Fruit fly (Drosophila melanogaster) whole organism, embryonic: ENCODE data around the gene CG4025.

ENCODE experiments used
- BEAF-32 ChIP-seq: fragments of 200-800 bp; sonication (Bioruptor generic); optimal IDR thresholded peaks from 3 replicates; lab custom pipeline; 2017; ENCODE audit warnings: missing biosample characterization, missing genetic modification characterization, mild to moderate bottlenecking, moderate library complexity, missing genetic modification reagents
- Blimp-1 ChIP-seq: fragments of 200-800 bp; sonication (Bioruptor generic); optimal IDR thresholded peaks from 3 replicates; lab custom pipeline; 2018; ENCODE audit warnings: missing biosample characterization, missing genetic modification characterization, mild to moderate bottlenecking, moderate library complexity, missing genetic modification reagents
- CG10321 ChIP-seq: fragments of 200-800 bp; sonication (Bioruptor generic); IDR thresholded peaks from 2 replicates; pipeline ENCODE4 v1.3.6; 2022; ENCODE audit warnings: missing biosample characterization, missing genetic modification characterization
- CG10959 ChIP-seq: fragments of 200-800 bp; sonication (Bioruptor generic); IDR thresholded peaks from 2 replicates; pipeline ENCODE4 v1.3.6; 2022; ENCODE audit warnings: missing biosample characterization, missing genetic modification characterization
- CG12659 ChIP-seq: fragments of 200-800 bp; sonication (Bioruptor generic); optimal IDR thresholded peaks from 3 replicates; lab custom pipeline; 2017; ENCODE audit warnings: mild to moderate bottlenecking, missing biosample characterization, missing genetic modification reagents, missing genetic modification characterization
- CG12942 ChIP-seq: fragments of 200-800 bp; sonication (Bioruptor generic); optimal IDR thresholded peaks from 3 replicates; lab custom pipeline; 2016; ENCODE audit warnings: missing biosample characterization, missing genetic modification characterization
- CG13424 ChIP-seq: fragments of 200-800 bp; sonication (Bioruptor generic); optimal IDR thresholded peaks from 2 replicates; lab custom pipeline; 2019; ENCODE audit warnings: missing biosample characterization, mild to moderate bottlenecking, missing genetic modification characterization, moderate library complexity
- CG15269 ChIP-seq: fragments of 200-800 bp; sonication (Bioruptor generic); optimal IDR thresholded peaks from 2 replicates; lab custom pipeline; 2018; ENCODE audit warnings: missing biosample characterization, mild to moderate bottlenecking, missing genetic modification characterization, moderate library complexity
- CG31224 ChIP-seq: fragments of 200-800 bp; sonication (Bioruptor generic); IDR thresholded peaks from 2 replicates; pipeline ENCODE4 v1.3.6; 2022; ENCODE audit warnings: missing biosample characterization, missing genetic modification characterization
- CG31441 ChIP-seq: fragments of 200-800 bp; sonication (Bioruptor generic); IDR thresholded peaks from 2 replicates; pipeline ENCODE4 v1.3.6; 2022; ENCODE audit warnings: missing biosample characterization, missing genetic modification characterization
- CG32532 ChIP-seq: fragments of 200-800 bp; sonication (Bioruptor generic); IDR thresholded peaks from 2 replicates; pipeline ENCODE4 v1.3.6; 2022; ENCODE audit warnings: missing biosample characterization, missing genetic modification characterization
- CG34376 ChIP-seq: fragments of 200-800 bp; sonication (Bioruptor generic); optimal IDR thresholded peaks from 2 replicates; lab custom pipeline; 2018; ENCODE audit warnings: missing biosample characterization, mild to moderate bottlenecking, missing genetic modification characterization
- CG4282 ChIP-seq: fragments of 200-800 bp; sonication (Bioruptor generic); optimal IDR thresholded peaks from 2 replicates; lab custom pipeline; 2016; ENCODE audit warnings: missing biosample characterization, missing genetic modification characterization
- CG6254 ChIP-seq: fragments of 200-800 bp; sonication (Bioruptor generic); optimal IDR thresholded peaks from 3 replicates; lab custom pipeline; 2017; ENCODE audit warnings: mild to moderate bottlenecking, missing biosample characterization, missing genetic modification reagents, missing genetic modification characterization
- CG7745 ChIP-seq: fragments of 200-800 bp; sonication (Bioruptor generic); optimal IDR thresholded peaks from 2 replicates; lab custom pipeline; 2018; ENCODE audit warnings: missing biosample characterization, mild to moderate bottlenecking, missing genetic modification characterization, moderate library complexity
- CTCF ChIP-seq: fragments of 200-800 bp; sonication (Bioruptor generic); optimal IDR thresholded peaks from 2 replicates; lab custom pipeline; 2017; ENCODE audit warnings: missing biosample characterization, mild to moderate bottlenecking, missing genetic modification characterization, moderate library complexity
- CkIIα-i1 ChIP-seq: fragments of 200-800 bp; sonication (Bioruptor generic); IDR thresholded peaks from 2 replicates; pipeline ENCODE4 v1.3.6; 2022; ENCODE audit warnings: missing biosample characterization, missing genetic modification characterization
- Dek ChIP-seq: fragments of 200-800 bp; sonication (Bioruptor generic); optimal IDR thresholded peaks from 3 replicates; lab custom pipeline; 2019; ENCODE audit warnings: missing biosample characterization, mild to moderate bottlenecking, missing genetic modification characterization, moderate library complexity
- Dip3 ChIP-seq: fragments of 200-800 bp; sonication (Bioruptor generic); optimal IDR thresholded peaks from 3 replicates; lab custom pipeline; 2016; ENCODE audit warnings: missing biosample characterization, missing genetic modification characterization
- ERR ChIP-seq: fragments of 200-800 bp; sonication (Bioruptor generic); optimal IDR thresholded peaks from 2 replicates; lab custom pipeline; 2016; ENCODE audit warnings: missing biosample characterization, missing genetic modification characterization
- GATAe ChIP-seq: fragments of 200-800 bp; sonication (Bioruptor generic); conservative IDR thresholded peaks from 2 replicates; pipeline ENCODE4 v1.3.6; 2022; ENCODE audit warnings: missing biosample characterization, missing genetic modification characterization
- HLHmδ ChIP-seq: fragments of 200-800 bp; sonication (Bioruptor generic); optimal IDR thresholded peaks from 2 replicates; lab custom pipeline; 2018; ENCODE audit warnings: missing biosample characterization, mild to moderate bottlenecking, missing genetic modification characterization, moderate library complexity
- Stat92E ChIP-seq, 3 experiments: fragments of >200 bp in 2 of 3; fragments of 200-800 bp in 1 of 3; sonication (Bioruptor generic) in 1 of 3; optimal IDR thresholded peaks; 2 replicates each; lab custom pipeline; 2017 to 2019; ENCODE audit warnings: missing biosample characterization in 3 of 3, missing genetic modification characterization in 3 of 3, mild to moderate bottlenecking in 1 of 3, moderate library complexity in 1 of 3
- Xbp1 ChIP-seq: fragments of 200-800 bp; sonication (Bioruptor generic); optimal IDR thresholded peaks from 3 replicates; lab custom pipeline; 2016; ENCODE audit warnings: missing biosample characterization, mild to moderate bottlenecking, missing genetic modification characterization
- ac ChIP-seq: fragments of 200-800 bp; sonication (Bioruptor generic); optimal IDR thresholded peaks from 3 replicates; lab custom pipeline; 2017; ENCODE audit warnings: missing biosample characterization, mild to moderate bottlenecking, missing genetic modification characterization
- bigmax ChIP-seq: fragments of 200-800 bp; sonication (Bioruptor generic); optimal IDR thresholded peaks from 2 replicates; lab custom pipeline; 2018; ENCODE audit warnings: missing biosample characterization, mild to moderate bottlenecking, missing genetic modification characterization
- br ChIP-seq: fragments of >200 bp; optimal IDR thresholded peaks from 2 replicates; lab custom pipeline; 2017
- cg ChIP-seq: fragments of 200-800 bp; sonication (Bioruptor generic); optimal IDR thresholded peaks from 3 replicates; lab custom pipeline; 2019; ENCODE audit warnings: missing biosample characterization, mild to moderate bottlenecking, missing genetic modification characterization, moderate library complexity
- chinmo ChIP-seq: fragments of 200-800 bp; sonication (Bioruptor generic); IDR thresholded peaks from 4 replicates; pipeline ENCODE4 v1.3.6; 2022; ENCODE audit warnings: missing biosample characterization, missing genetic modification characterization; ENCODE audit not compliant: partially characterized antibody
- corto ChIP-seq: fragments of 200-800 bp; sonication (Bioruptor generic); optimal IDR thresholded peaks from 2 replicates; lab custom pipeline; 2016; ENCODE audit warnings: missing biosample characterization, mild to moderate bottlenecking, missing genetic modification characterization, moderate library complexity
- crc ChIP-seq: fragments of 200-800 bp; sonication (Bioruptor generic); optimal IDR thresholded peaks from 2 replicates; lab custom pipeline; 2016; ENCODE audit warnings: missing biosample characterization, missing genetic modification characterization
- crp ChIP-seq, 2 experiments: fragments of 200-800 bp; sonication (Bioruptor generic); optimal IDR thresholded peaks; 2 replicates in 1 of 2; 3 replicates in 1 of 2; lab custom pipeline; 2017; ENCODE audit warnings: missing biosample characterization in 2 of 2, missing genetic modification characterization in 2 of 2, mild to moderate bottlenecking in 1 of 2, moderate library complexity in 1 of 2
- emc ChIP-seq: fragments of 200-800 bp; sonication (Bioruptor generic); optimal IDR thresholded peaks from 2 replicates; lab custom pipeline; 2016; ENCODE audit warnings: missing biosample characterization, missing genetic modification characterization
- eve ChIP-seq, 2 experiments: fragments of >200 bp; optimal IDR thresholded peaks; 2 replicates each; lab custom pipeline; 2017; ENCODE audit warnings: missing biosample characterization in 2 of 2, missing genetic modification characterization in 2 of 2
- gem ChIP-seq: fragments of 200-800 bp; sonication (Bioruptor generic); optimal IDR thresholded peaks from 2 replicates; lab custom pipeline; 2019; ENCODE audit warnings: missing biosample characterization, mild to moderate bottlenecking, missing genetic modification characterization, moderate library complexity
- jumu ChIP-seq: fragments of 200-800 bp; sonication (Bioruptor generic); optimal IDR thresholded peaks from 3 replicates; lab custom pipeline; 2016; ENCODE audit warnings: missing biosample characterization, missing genetic modification characterization
- kah ChIP-seq: fragments of 200-800 bp; sonication (Bioruptor generic); optimal IDR thresholded peaks from 2 replicates; lab custom pipeline; 2018; ENCODE audit warnings: missing biosample characterization, mild to moderate bottlenecking, missing genetic modification characterization
- klu ChIP-seq: fragments of 200-800 bp; sonication (Bioruptor generic); IDR thresholded peaks from 2 replicates; pipeline ENCODE4 v1.3.6; 2022; ENCODE audit warnings: missing biosample characterization, missing genetic modification characterization
- lilli ChIP-seq: fragments of 200-800 bp; sonication (Bioruptor generic); optimal IDR thresholded peaks from 3 replicates; lab custom pipeline; 2016; ENCODE audit warnings: missing biosample characterization, missing genetic modification characterization
- mam ChIP-seq: fragments of 200-800 bp; sonication (Bioruptor generic); optimal IDR thresholded peaks from 3 replicates; lab custom pipeline; 2016; ENCODE audit warnings: missing biosample characterization, missing genetic modification characterization
- mirr ChIP-seq: fragments of 200-800 bp; sonication (Bioruptor generic); optimal IDR thresholded peaks from 3 replicates; lab custom pipeline; 2018; ENCODE audit warnings: missing biosample characterization, mild to moderate bottlenecking, missing genetic modification characterization
- pnt ChIP-seq: fragments of 200-800 bp; sonication (Bioruptor generic); optimal IDR thresholded peaks from 3 replicates; lab custom pipeline; 2016; ENCODE audit warnings: missing biosample characterization, missing genetic modification characterization
- sc ChIP-seq, 3 experiments: fragments of >200 bp in 2 of 3; fragments of 200-800 bp in 1 of 3; sonication (Bioruptor generic) in 1 of 3; optimal IDR thresholded peaks; 2 replicates in 2 of 3; 3 replicates in 1 of 3; lab custom pipeline; 2017; ENCODE audit warnings: mild to moderate bottlenecking in 1 of 3, missing biosample characterization in 1 of 3, missing genetic modification characterization in 1 of 3, missing genetic modification reagents in 1 of 3
- sens-2 ChIP-seq: fragments of 200-800 bp; sonication (Bioruptor generic); IDR thresholded peaks from 2 replicates; pipeline ENCODE4 v1.3.6; 2022; ENCODE audit warnings: missing biosample characterization, missing genetic modification characterization
- seq ChIP-seq: fragments of 200-800 bp; sonication (Bioruptor generic); IDR thresholded peaks from 2 replicates; pipeline ENCODE4 v1.3.6; 2022; ENCODE audit warnings: missing biosample characterization, missing genetic modification characterization
- slbo ChIP-seq: fragments of 200-800 bp; sonication (Bioruptor generic); IDR thresholded peaks from 2 replicates; pipeline ENCODE4 v1.3.6; 2022; ENCODE audit warnings: missing biosample characterization, missing genetic modification characterization
- sob ChIP-seq: fragments of 200-800 bp; sonication (Bioruptor generic); IDR thresholded peaks from 2 replicates; pipeline ENCODE4 v1.3.6; 2022; ENCODE audit warnings: missing biosample characterization, missing genetic modification characterization
- tin ChIP-seq: fragments of 200-800 bp; sonication (Bioruptor generic); optimal IDR thresholded peaks from 3 replicates; lab custom pipeline; 2016; ENCODE audit warnings: missing biosample characterization, missing genetic modification characterization
- vnd ChIP-seq: fragments of 200-800 bp; sonication (Bioruptor generic); IDR thresholded peaks from 3 replicates; pipeline ENCODE4 v1.3.6; 2022; ENCODE audit warnings: missing biosample characterization, missing genetic modification characterization; ENCODE audit not compliant: partially characterized antibody
- vvl ChIP-seq: fragments of 200-800 bp; sonication (Bioruptor generic); IDR thresholded peaks from 2 replicates; pipeline ENCODE4 v1.3.6; 2022; ENCODE audit warnings: missing biosample characterization, missing genetic modification characterization

CG4025 gene

dm6 chrX:2071878-2072817, 4.6 kb upstream of the CG4025 start, which contains the start of gene Rtca (continued):
- TF ChIP-seq CG13424 (tag; lab: Kevin White, UChicago) (peak; percentile 71), CG32532 (GFP tag; lab: Robert Waterston, UW) (peak; percentile 68; the same call in 1 of the 2 replicates), Stat92E (GFP tag; optimal IDR thresholded peaks at IDR 0.05; lab: Kevin White, UChicago) (no peak), ERR (GFP tag; lab: Kevin White, UChicago) (peak; percentile 26), HLHmδ (GFP tag; lab: Kevin White, UChicago) (peak; percentile 13), cg (GFP tag; lab: Kevin White, UChicago) (peak; percentile 63), CG15269 (peak; percentile 82), lilli (GFP tag; lab: Kevin White, UChicago) (peak; percentile 72), CG31224 (GFP tag; lab: Robert Waterston, UW) (peak; percentile 48; the same call in 1 of the 2 replicates), sc (optimal IDR thresholded peaks at IDR 0.05; lab: Kevin White, UChicago) (no peak), sc (GFP tag; optimal IDR thresholded peaks at IDR 0.05; lab: Kevin White, UChicago) (peak; percentile 12), pnt (GFP tag; lab: Kevin White, UChicago) (peak; percentile 44), jumu (peak; percentile 51), Dek (tag; lab: Kevin White, UChicago) (peak; percentile 60), CG6254 (GFP tag; lab: Kevin White, UChicago) (peak; percentile 40), sens-2 (GFP tag; lab: Robert Waterston, UW) (no peak), CG7745 (no peak), GATAe (GFP tag; lab: Robert Waterston, UW) (no peak), eve (GFP tag; optimal IDR thresholded peaks at IDR 0.05; lab: Kevin White, UChicago) (no peak), Blimp-1 (GFP tag; lab: Kevin White, UChicago) (peak; percentile 54), mam (GFP tag; lab: Kevin White, UChicago) (peak; percentile 62), gem (tag; lab: Kevin White, UChicago) (peak; percentile 78), CG10321 (GFP tag; lab: Robert Waterston, UW) (no peak), vvl (GFP tag; lab: Robert Waterston, UW) (peak; percentile 78), vnd (GFP tag; lab: Robert Waterston, UW) (no peak), chinmo (GFP tag; lab: Robert Waterston, UW) (0 out of 4 replicates have a peak, but pooled peaks have one; percentile 43), Dip3 (GFP tag; lab: Kevin White, UChicago) (peak; percentile 18), CG10959 (GFP tag; lab: Robert Waterston, UW) (peak; percentile 42; the same call in 1 of the 2 replicates), crp (GFP tag; optimal IDR thresholded peaks at IDR 0.05; lab: Kevin White, UChicago) (no peak), CG12659 (GFP tag; lab: Kevin White, UChicago) (peak; percentile 80), kah (peak; percentile 22), Xbp1 (peak; percentile 65), emc (peak; percentile 15), slbo (peak; percentile 77), mirr (no peak), tin (peak; percentile 52)

- TF ChIP-seq CG12942 (no peak), CG31441 (no peak), BEAF-32 (GFP tag; lab: Kevin White, UChicago) (peak; percentile 49), br (no peak), crc (GFP tag; lab: Kevin White, UChicago) (no peak), corto (no peak), sob (GFP tag; lab: Robert Waterston, UW) (0 out of 2 replicates have a peak, but pooled peaks have one; percentile 36), ac (GFP tag; lab: Kevin White, UChicago) (peak; percentile 5), seq (GFP tag; lab: Robert Waterston, UW) (no peak), CTCF (peak; percentile 51), bigmax (GFP tag; lab: Kevin White, UChicago) (no peak), CG34376 (GFP tag; lab: Kevin White, UChicago) (peak; percentile 9), CkIIα-i1 (GFP tag; lab: Robert Waterston, UW) (no peak), klu (GFP tag; lab: Robert Waterston, UW) (no peak), CG4282 (no peak)
Measured at dm6 chrX:2073325-2073724, 3.4 kb upstream of the CG4025 start, which contains the start of gene CG4199. TSS of gene CG4199 (minus strand) at chrX:2073483.
